Fruit fly (Drosophila melanogaster): ENCODE data around the gene Ho.

- peak in 1 of 2 experiments; percentile 64 for TF ChIP-seq Hr78 (GFP tag; optimal IDR thresholded peaks at IDR 0.05)
- no peak for TF ChIP-seq Atf-2 (GFP tag; optimal IDR thresholded peaks at IDR 0.05)
- TF ChIP-seq Tbp (GFP tag; optimal IDR thresholded peaks at IDR 0.05) = no peak
- no peak for TF ChIP-seq GATAe (GFP tag; conservative IDR thresholded peaks at IDR 0.05)
- no peak for TF ChIP-seq CG16813 (GFP tag; IDR thresholded peaks at IDR 0.05; ENCODE audit: partially characterized antibody)
- no peak for TF ChIP-seq ase (GFP tag; IDR thresholded peaks at IDR 0.05)
- peak; percentile 34 for TF ChIP-seq CG10267 (tag; optimal IDR thresholded peaks at IDR 0.05)
- TF ChIP-seq Nf-YA (GFP tag; IDR thresholded peaks at IDR 0.05) = no peak
- TF ChIP-seq CG7372 (GFP tag; IDR thresholded peaks at IDR 0.05) = no peak
- TF ChIP-seq so (GFP tag; IDR thresholded peaks at IDR 0.05) = no peak
- no peak for TF ChIP-seq bbx (GFP tag; IDR thresholded peaks at IDR 0.05; ENCODE audit: partially characterized antibody)
- no peak for TF ChIP-seq CTCF (GFP tag; optimal IDR thresholded peaks at IDR 0.05)
Measured at dm6 chr3R:11663441-11663840, 16.1 kb upstream of the Ho start.
